Fruit fly (Drosophila melanogaster) whole organism, embryonic: ENCODE data around the gene CG11382.

Experiments used
- CG12769 ChIP-seq: fragments of 200-800 bp; sonication (Bioruptor generic); optimal IDR thresholded peaks from 2 replicates; lab custom pipeline; 2019; ENCODE audit warnings: missing biosample characterization, mild to moderate bottlenecking, missing genetic modification characterization, moderate library complexity
- CG7372 ChIP-seq: fragments of 200-800 bp; sonication (Bioruptor generic); IDR thresholded peaks from 2 replicates; pipeline ENCODE4 v1.3.6; 2022; ENCODE audit warnings: missing biosample characterization, missing genetic modification characterization
- Mes4 ChIP-seq: fragments of 200-800 bp; sonication (Bioruptor generic); optimal IDR thresholded peaks from 2 replicates; lab custom pipeline; 2016; ENCODE audit warnings: missing biosample characterization, missing genetic modification characterization
- cato ChIP-seq: fragments of 200-800 bp; sonication (Bioruptor generic); optimal IDR thresholded peaks from 2 replicates; lab custom pipeline; 2016; ENCODE audit warnings: missing biosample characterization, missing genetic modification characterization, borderline replicate concordance
- emc ChIP-seq: fragments of 200-800 bp; sonication (Bioruptor generic); optimal IDR thresholded peaks from 2 replicates; lab custom pipeline; 2016; ENCODE audit warnings: missing biosample characterization, missing genetic modification characterization
- grn ChIP-seq: fragments of 200-800 bp; sonication (Bioruptor generic); optimal IDR thresholded peaks from 3 replicates; lab custom pipeline; 2017; ENCODE audit warnings: missing biosample characterization, missing genetic modification characterization
- otp ChIP-seq: fragments of 200-800 bp; sonication (Bioruptor generic); IDR thresholded peaks from 3 replicates; pipeline ENCODE4, ENCODE4 v1.3.6; 2022; ENCODE audit warnings: missing biosample characterization, missing genetic modification characterization
- tap ChIP-seq: fragments of 200-800 bp; optimal IDR thresholded peaks from 3 replicates; lab custom pipeline; 2019; ENCODE audit warnings: missing biosample characterization, mild to moderate bottlenecking, missing genetic modification characterization, moderate library complexity

DNA sequence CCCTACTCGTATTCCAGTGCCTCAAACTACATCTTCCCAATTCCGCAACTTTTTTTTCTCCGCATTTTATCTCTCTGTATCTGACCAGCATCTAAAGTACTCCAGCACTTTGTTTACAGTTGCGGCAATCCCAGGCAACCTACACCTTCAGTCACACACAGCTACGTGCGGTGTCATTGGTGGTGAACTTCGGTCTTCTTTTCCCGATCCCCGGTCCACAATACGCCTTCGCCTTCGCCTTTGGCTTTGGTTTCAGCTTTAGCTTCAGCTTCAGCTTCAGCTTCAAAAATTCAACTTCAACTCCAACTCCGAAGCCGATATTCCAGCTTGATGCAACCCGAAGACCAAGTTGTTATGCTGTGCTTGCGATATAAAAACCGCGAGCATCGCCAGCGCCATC lies 18.8 kb upstream of the CG11382 start, which contains the start of gene CG11380:
- TF ChIP-seq grn (GFP tag; lab: Kevin White, UChicago) = no peak
- TF ChIP-seq CG7372 (GFP tag; lab: Robert Waterston, UW) = no peak
- TF ChIP-seq CG12769 = no peak
- no peak for TF ChIP-seq otp (GFP tag; lab: Robert Waterston, UW)
- no peak for TF ChIP-seq cato (GFP tag; lab: Kevin White, UChicago)
- no peak for TF ChIP-seq tap (tag; lab: Kevin White, UChicago)
- no peak for TF ChIP-seq Mes4 (GFP tag; lab: Kevin White, UChicago)
- no peak for TF ChIP-seq emc (GFP tag; lab: Kevin White, UChicago)
